Worm (Caenorhabditis elegans) whole organism, L3 larva: ENCODE measurements around the gene ptc-3.

Experiments
- R02D3.7 ChIP-seq: fragments of 150-350 bp; optimal IDR thresholded peaks from 2 replicates; lab custom pipeline; 2014; ENCODE audit warnings: missing biosample characterization, missing genetic modification characterization
- ZK546.5 ChIP-seq: sonication (generic microtip); optimal IDR thresholded peaks from 2 replicates; lab custom pipeline; 2017; ENCODE audit warnings: missing biosample characterization, missing genetic modification characterization
- aly-2 ChIP-seq: fragments of 150-350 bp; optimal IDR thresholded peaks from 2 replicates; lab custom pipeline; 2014; ENCODE audit warnings: missing biosample characterization, missing genetic modification characterization
- ama-1 ChIP-seq: fragments of 150-350 bp; optimal IDR thresholded peaks from 2 replicates; lab custom pipeline; 2018
- ceh-16 ChIP-seq: sonication (generic microtip); optimal IDR thresholded peaks from 2 replicates; lab custom pipeline; 2017; ENCODE audit warnings: missing biosample characterization, missing genetic modification characterization
- ceh-28 ChIP-seq: fragments of 150-350 bp; optimal IDR thresholded peaks from 2 replicates; lab custom pipeline; 2014; ENCODE audit warnings: missing biosample characterization, missing genetic modification reagents, missing genetic modification characterization
- ceh-82 ChIP-seq: fragments of 150-350 bp; optimal IDR thresholded peaks from 2 replicates; lab custom pipeline; 2014; ENCODE audit warnings: missing biosample characterization, missing genetic modification characterization
- ceh-9 ChIP-seq: sonication (generic microtip); optimal IDR thresholded peaks from 2 replicates; lab custom pipeline; 2018; ENCODE audit warnings: missing biosample characterization, missing genetic modification characterization
- daf-12 ChIP-seq: fragments of 150-350 bp; optimal IDR thresholded peaks from 2 replicates; lab custom pipeline; 2014; ENCODE audit warnings: missing biosample characterization, missing genetic modification reagents, missing genetic modification characterization
- egl-27 ChIP-seq: sonication (generic microtip); optimal IDR thresholded peaks from 4 replicates; lab custom pipeline; 2017; ENCODE audit warnings: missing biosample characterization, missing genetic modification reagents, missing genetic modification characterization
- elt-1 ChIP-seq: fragments of 150-350 bp; optimal IDR thresholded peaks from 2 replicates; lab custom pipeline; 2014; ENCODE audit warnings: missing biosample characterization, missing genetic modification characterization
- elt-2 ChIP-seq: sonication (generic microtip); optimal IDR thresholded peaks from 2 replicates; lab custom pipeline; 2016; ENCODE audit warnings: missing genetic modification reagents, mild to moderate bottlenecking, missing genetic modification characterization, missing compliant biosample characterization
- elt-3 ChIP-seq, 3 experiments: fragments of 150-350 bp in 1 of 3; sonication (generic microtip) in 2 of 3; optimal IDR thresholded peaks; 2 replicates in 2 of 3; 4 replicates in 1 of 3; lab custom pipeline; 2014 to 2017; ENCODE audit warnings: missing biosample characterization in 3 of 3, missing genetic modification characterization in 3 of 3
- eor-1 ChIP-seq, 2 experiments: fragments of 150-350 bp; optimal IDR thresholded peaks; 2 replicates each; lab custom pipeline; 2014 to 2018; ENCODE audit warnings: missing biosample characterization in 2 of 2, missing genetic modification characterization in 2 of 2
- fkh-10 ChIP-seq: sonication (generic microtip); optimal IDR thresholded peaks from 2 replicates; lab custom pipeline; 2017; ENCODE audit warnings: missing biosample characterization, missing genetic modification reagents, missing genetic modification characterization
- fkh-2 ChIP-seq: fragments of 150-350 bp; optimal IDR thresholded peaks from 2 replicates; lab custom pipeline; 2014; ENCODE audit warnings: missing biosample characterization, missing genetic modification reagents, missing genetic modification characterization
- fos-1 ChIP-seq: fragments of 150-350 bp; optimal IDR thresholded peaks from 2 replicates; lab custom pipeline; 2014; ENCODE audit warnings: missing biosample characterization, missing genetic modification characterization
- lin-15B ChIP-seq: fragments of 150-350 bp; optimal IDR thresholded peaks from 2 replicates; lab custom pipeline; 2014; ENCODE audit warnings: missing biosample characterization, missing genetic modification characterization
- lin-39 ChIP-seq: fragments of 150-350 bp; optimal IDR thresholded peaks from 2 replicates; lab custom pipeline; 2018; ENCODE audit warnings: missing biosample characterization, missing genetic modification reagents, missing genetic modification characterization
- lsy-12 ChIP-seq: sonication (generic microtip); optimal IDR thresholded peaks from 2 replicates; lab custom pipeline; 2016; ENCODE audit warnings: mild to moderate bottlenecking, missing genetic modification characterization, missing compliant biosample characterization
- mdl-1 ChIP-seq: fragments of 150-350 bp; optimal IDR thresholded peaks from 2 replicates; lab custom pipeline; 2014; ENCODE audit warnings: missing biosample characterization, missing genetic modification characterization
- mml-1 ChIP-seq: fragments of 150-350 bp; sonication (generic microtip); optimal IDR thresholded peaks from 3 replicates; lab custom pipeline; 2014; ENCODE audit warnings: missing biosample characterization, missing genetic modification characterization
- nhr-12 ChIP-seq: fragments of 150-350 bp; optimal IDR thresholded peaks from 2 replicates; lab custom pipeline; 2014; ENCODE audit warnings: missing biosample characterization, missing genetic modification characterization
- nhr-23 ChIP-seq: fragments of 150-350 bp; optimal IDR thresholded peaks from 2 replicates; lab custom pipeline; 2014; ENCODE audit warnings: missing biosample characterization, missing genetic modification reagents, missing genetic modification characterization
- nhr-237 ChIP-seq: fragments of 150-350 bp; optimal IDR thresholded peaks from 2 replicates; lab custom pipeline; 2014; ENCODE audit warnings: missing biosample characterization, missing genetic modification characterization
- nhr-25 ChIP-seq: sonication (generic microtip); optimal IDR thresholded peaks from 2 replicates; lab custom pipeline; 2017; ENCODE audit warnings: missing biosample characterization, missing genetic modification characterization
- nhr-28 ChIP-seq: fragments of 150-350 bp; optimal IDR thresholded peaks from 2 replicates; lab custom pipeline; 2014; ENCODE audit warnings: missing biosample characterization, missing genetic modification characterization
- nhr-43 ChIP-seq: sonication (generic microtip); optimal IDR thresholded peaks from 2 replicates; lab custom pipeline; 2016; ENCODE audit warnings: mild to moderate bottlenecking, missing genetic modification characterization, missing compliant biosample characterization; ENCODE audit not compliant: poor library complexity, severe bottlenecking
- nhr-67 ChIP-seq: fragments of 150-350 bp; optimal IDR thresholded peaks from 2 replicates; lab custom pipeline; 2014; ENCODE audit warnings: missing biosample characterization, missing genetic modification characterization
- nhr-76 ChIP-seq: fragments of 150-350 bp; sonication (generic microtip); optimal IDR thresholded peaks from 5 replicates; lab custom pipeline; 2014; ENCODE audit warnings: missing biosample characterization, missing genetic modification characterization
- nhr-77 ChIP-seq: fragments of 150-350 bp; optimal IDR thresholded peaks from 2 replicates; lab custom pipeline; 2014; ENCODE audit warnings: missing biosample characterization, missing genetic modification characterization
- pha-4 ChIP-seq: fragments of 150-350 bp; optimal IDR thresholded peaks from 2 replicates; lab custom pipeline; 2014; ENCODE audit warnings: missing biosample characterization, missing genetic modification reagents, missing genetic modification characterization
- pqm-1 ChIP-seq: fragments of 150-350 bp; optimal IDR thresholded peaks from 2 replicates; lab custom pipeline; 2017; ENCODE audit warnings: missing biosample characterization, missing genetic modification characterization, inconsistent platforms
- skn-1 ChIP-seq: fragments of 150-350 bp; optimal IDR thresholded peaks from 2 replicates; lab custom pipeline; 2014; ENCODE audit warnings: missing biosample characterization, missing genetic modification characterization
- snpc-4 ChIP-seq: fragments of 150-350 bp; optimal IDR thresholded peaks from 2 replicates; lab custom pipeline; 2014; ENCODE audit warnings: missing biosample characterization, missing genetic modification characterization
- tbx-2 ChIP-seq: sonication (generic microtip); optimal IDR thresholded peaks from 2 replicates; lab custom pipeline; 2016; ENCODE audit warnings: mild to moderate bottlenecking, missing genetic modification characterization, missing compliant biosample characterization
- unc-39 ChIP-seq: sonication (generic microtip); optimal IDR thresholded peaks from 4 replicates; lab custom pipeline; 2017; ENCODE audit warnings: missing biosample characterization, missing genetic modification characterization
- unc-62 ChIP-seq: fragments of 150-350 bp; sonication (generic microtip); optimal IDR thresholded peaks from 4 replicates; lab custom pipeline; 2014; ENCODE audit warnings: missing biosample characterization, missing genetic modification reagents, missing genetic modification characterization
- zag-1 ChIP-seq: fragments of 150-350 bp; optimal IDR thresholded peaks from 2 replicates; lab custom pipeline; 2014; ENCODE audit warnings: missing biosample characterization, missing genetic modification characterization
- ztf-11 ChIP-seq: fragments of 150-350 bp; optimal IDR thresholded peaks from 2 replicates; lab custom pipeline; 2014; ENCODE audit warnings: missing biosample characterization, missing genetic modification characterization
- ztf-4 ChIP-seq: fragments of 150-350 bp; optimal IDR thresholded peaks from 2 replicates; lab custom pipeline; 2014; ENCODE audit warnings: missing biosample characterization, missing genetic modification characterization

The ptc-3 gene

DNA sequence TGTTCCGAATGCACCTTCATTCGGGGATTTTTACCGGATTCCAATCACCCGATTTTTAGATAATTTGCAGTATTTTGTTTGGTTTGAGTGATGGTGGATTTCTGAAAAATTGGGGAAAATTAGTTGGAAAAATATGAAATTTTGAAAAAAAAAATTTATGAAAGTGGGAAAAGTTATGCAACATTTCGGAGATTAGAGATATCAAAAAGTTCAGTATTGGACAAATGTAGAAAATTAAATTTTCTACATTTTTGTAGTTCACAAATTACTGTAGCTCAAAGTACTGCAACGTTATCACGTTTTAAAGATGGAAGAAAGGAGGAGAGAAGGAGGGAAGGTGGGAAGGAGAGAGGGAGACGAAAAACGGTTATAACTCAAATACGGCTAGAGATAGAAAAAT is at the start of gene ptc-3:
ptc-3 (minus strand) TSS at position 101 of the 400 bp plus-strand sequence.
- TF ChIP-seq fos-1 (tag; lab: Kevin White, UChicago): no peak
- no peak for TF ChIP-seq unc-39 (tag; lab: Kevin White, UChicago)
- no peak for TF ChIP-seq elt-2
- no peak for TF ChIP-seq nhr-23 (tag; lab: Kevin White, UChicago)
- TF ChIP-seq unc-62 (GFP tag; lab: Kevin White, UChicago): no peak
- TF ChIP-seq ztf-11 (tag; lab: Kevin White, UChicago): no peak
- no peak for TF ChIP-seq daf-12 (tag; lab: Kevin White, UChicago)
- TF ChIP-seq pqm-1 (tag; lab: Kevin White, UChicago): no peak
- TF ChIP-seq nhr-67 (tag; lab: Kevin White, UChicago): no peak
- no peak for TF ChIP-seq fkh-2 (tag; lab: Kevin White, UChicago)
- TF ChIP-seq nhr-76 (tag; lab: Kevin White, UChicago): no peak
- TF ChIP-seq snpc-4: no peak
- no peak for TF ChIP-seq nhr-28 (tag; lab: Kevin White, UChicago)
- TF ChIP-seq ceh-28 (tag; lab: Kevin White, UChicago): no peak
- no peak for TF ChIP-seq nhr-77 (tag; lab: Kevin White, UChicago)
- TF ChIP-seq lin-39: no peak
- no peak for TF ChIP-seq elt-3 (tag; optimal IDR thresholded peaks at IDR 0.05; lab: Kevin White, UChicago)

DNA sequence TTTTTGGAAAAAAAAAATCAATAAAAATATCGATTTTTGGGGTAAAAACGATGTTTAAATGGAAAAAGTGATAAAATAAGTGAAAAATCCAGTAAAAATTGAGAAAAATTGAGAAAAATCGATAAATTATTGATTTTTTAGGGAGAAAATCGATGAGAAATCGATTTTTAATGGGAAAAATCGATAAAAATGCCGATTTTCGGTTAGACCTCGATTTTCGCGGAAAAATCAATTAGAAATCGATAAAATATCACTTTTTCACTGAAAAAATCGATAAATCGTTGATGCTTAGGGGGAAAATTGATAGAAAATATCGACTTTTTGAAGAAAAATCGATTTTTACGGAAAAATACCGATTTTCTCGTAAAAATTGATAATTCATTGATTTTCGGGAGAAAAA is 48.8 kb upstream of the ptc-3 start:
- no peak for TF ChIP-seq nhr-25 (tag; lab: Kevin White, UChicago)
- TF ChIP-seq eor-1 (tag; optimal IDR thresholded peaks at IDR 0.05; lab: Kevin White, UChicago): no peak
- TF ChIP-seq tbx-2 (tag; lab: Kevin White, UChicago): no peak
- TF ChIP-seq ceh-28 (tag; lab: Kevin White, UChicago): peak; percentile 92

DNA sequence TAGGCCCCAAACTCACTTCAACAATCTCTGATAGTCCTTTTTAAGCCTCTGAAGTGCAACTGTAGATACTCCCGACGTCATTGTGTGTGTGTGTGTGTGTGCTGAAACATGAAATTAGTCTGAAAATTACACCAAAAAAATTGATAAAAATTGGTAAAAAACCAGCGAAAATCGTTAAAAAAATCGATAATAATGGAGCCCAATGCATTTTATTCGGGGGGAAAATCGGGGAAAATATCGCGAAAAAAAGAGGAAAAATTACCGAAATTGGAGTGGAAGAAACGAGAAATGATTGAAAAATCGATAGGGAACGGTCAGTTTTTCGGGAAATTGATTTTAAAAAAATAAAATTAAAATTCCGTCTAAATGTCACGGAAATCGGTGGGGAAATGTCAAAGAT is 47.9 kb upstream of the ptc-3 start, which contains the start of gene ubc-26:
ubc-26 (minus strand) TSS at position 101 of the 400 bp plus-strand sequence.
- TF ChIP-seq snpc-4: no peak
- TF ChIP-seq elt-1 (tag; lab: Kevin White, UChicago): no peak
- no peak for TF ChIP-seq pha-4
- no peak for TF ChIP-seq lsy-12 (tag; lab: Kevin White, UChicago)
- no peak for TF ChIP-seq R02D3.7
- TF ChIP-seq fkh-2 (tag; lab: Kevin White, UChicago): no peak
- no peak for TF ChIP-seq nhr-77 (tag; lab: Kevin White, UChicago)
- no peak for TF ChIP-seq ztf-4 (tag; lab: Kevin White, UChicago)
- TF ChIP-seq daf-12 (tag; lab: Kevin White, UChicago): no peak
- no peak for TF ChIP-seq mml-1 (tag; lab: Kevin White, UChicago)
- no peak for TF ChIP-seq pqm-1 (tag; lab: Kevin White, UChicago)
- TF ChIP-seq ztf-11 (tag; lab: Kevin White, UChicago): no peak
- TF ChIP-seq elt-3 (tag; optimal IDR thresholded peaks at IDR 0.05; lab: Kevin White, UChicago): no peak
- no peak for TF ChIP-seq zag-1
- no peak for TF ChIP-seq lin-15B
- no peak for TF ChIP-seq skn-1
- no peak for TF ChIP-seq nhr-25 (tag; lab: Kevin White, UChicago)
- TF ChIP-seq unc-39 (tag; lab: Kevin White, UChicago): no peak

DNA sequence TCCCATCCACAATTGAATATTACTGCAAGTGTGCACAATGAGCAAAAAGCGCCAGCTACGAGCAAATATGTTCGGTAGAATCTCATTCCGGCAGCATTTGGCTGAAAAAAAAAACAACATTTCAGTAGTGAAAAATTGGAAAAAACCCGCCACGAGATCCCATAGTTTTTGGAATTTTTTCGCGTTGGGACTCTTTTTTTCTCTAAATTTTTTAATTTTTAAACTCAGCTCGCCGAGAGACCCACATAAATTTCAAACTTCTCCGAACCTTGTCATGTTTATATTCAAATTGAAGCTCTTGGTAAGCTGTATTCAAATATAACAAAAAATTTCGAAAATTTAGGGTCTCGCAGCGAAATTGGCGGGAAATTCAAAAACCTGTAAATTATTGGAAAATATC is 41.9 kb upstream of the ptc-3 start, which contains the start of gene sqv-2:
sqv-2 (minus strand) TSS at position 101 of the 400 bp plus-strand sequence.
- TF ChIP-seq mdl-1 (tag; lab: Kevin White, UChicago) (no peak), ceh-9 (no peak), unc-62 (GFP tag; lab: Kevin White, UChicago) (no peak), nhr-77 (tag; lab: Kevin White, UChicago) (no peak), nhr-76 (tag; lab: Kevin White, UChicago) (no peak), ZK546.5 (tag; lab: Kevin White, UChicago) (no peak), lin-39 (no peak), ceh-82 (tag; lab: Kevin White, UChicago) (no peak)

DNA sequence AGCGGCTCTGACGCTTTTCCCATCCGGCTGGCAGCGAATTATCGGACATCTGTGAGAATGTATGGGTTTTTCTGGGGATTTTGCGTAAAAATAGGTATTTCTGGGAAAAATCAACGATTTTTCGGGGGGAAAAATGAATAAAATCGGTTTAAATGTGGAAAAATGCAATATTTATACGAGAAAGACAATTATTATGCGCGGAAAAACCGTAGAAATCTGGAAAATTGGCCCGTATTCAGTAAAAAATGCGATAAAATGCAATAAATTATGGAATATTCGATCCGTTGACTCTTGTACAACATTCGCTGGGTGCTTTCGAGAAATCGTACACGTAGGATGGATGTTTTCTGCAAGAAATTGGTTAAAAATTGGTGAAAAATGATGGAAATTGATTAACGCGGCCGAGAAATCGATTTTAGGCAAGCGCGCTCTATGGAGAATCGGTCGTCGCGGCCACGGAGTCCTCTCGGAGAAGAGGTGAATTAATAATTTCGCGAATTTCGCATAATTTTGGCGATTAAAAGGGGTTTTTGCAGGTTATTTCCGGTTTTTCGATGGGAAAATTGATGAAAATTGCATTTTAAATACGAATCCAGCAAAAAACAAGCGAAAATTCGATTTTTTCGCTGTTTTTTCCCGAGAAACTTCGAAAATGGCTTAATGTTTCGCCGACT is 36.7 kb upstream of the ptc-3 start, which contains the start of gene pinn-1:
pinn-1 (minus strand) TSS at position 51 of the 674 bp plus-strand sequence.
- TF ChIP-seq elt-3 (tag; optimal IDR thresholded peaks at IDR 0.05; lab: Kevin White, UChicago) (no peak), aly-2 (tag; lab: Kevin White, UChicago) (no peak), nhr-67 (tag; lab: Kevin White, UChicago) (no peak), nhr-237 (tag; lab: Kevin White, UChicago) (no peak), fos-1 (tag; lab: Kevin White, UChicago) (no peak), ceh-9 (no peak), mml-1 (tag; lab: Kevin White, UChicago) (no peak), nhr-77 (tag; lab: Kevin White, UChicago) (peak; percentile 9), nhr-43 (tag; lab: Kevin White, UChicago) (peak; percentile 95), zag-1 (no peak), egl-27 (tag; lab: Kevin White, UChicago) (peak; percentile 28), nhr-12 (tag; lab: Kevin White, UChicago) (no peak), pqm-1 (tag; lab: Kevin White, UChicago) (peak; percentile 36), fkh-10 (peak; percentile 47), ZK546.5 (tag; lab: Kevin White, UChicago) (no peak), lsy-12 (tag; lab: Kevin White, UChicago) (peak; percentile 86), elt-2 (peak; percentile 41), nhr-76 (tag; lab: Kevin White, UChicago) (no peak), unc-39 (tag; lab: Kevin White, UChicago) (no peak), ceh-82 (tag; lab: Kevin White, UChicago) (peak; percentile 84), fkh-2 (tag; lab: Kevin White, UChicago) (no peak), tbx-2 (tag; lab: Kevin White, UChicago) (peak; percentile 58), ama-1 (lab: Kevin White, UChicago) (peak; percentile 33), ceh-16 (tag; lab: Kevin White, UChicago) (no peak), lin-39 (peak; percentile 90)
